Fruit fly (Drosophila melanogaster) whole organism, embryonic: ENCODE measurements around the gene HtrA2.

Source experiments
- Atf-2 ChIP-seq: fragments of 200-800 bp; sonication (Bioruptor generic); optimal IDR thresholded peaks from 2 replicates; lab custom pipeline; 2016; ENCODE audit warnings: missing biosample characterization, missing genetic modification characterization
- CG10267 ChIP-seq: fragments of 200-800 bp; sonication (Bioruptor generic); optimal IDR thresholded peaks from 2 replicates; lab custom pipeline; 2018; ENCODE audit warnings: missing biosample characterization, mild to moderate bottlenecking, missing genetic modification characterization, moderate library complexity
- CG11560 ChIP-seq: fragments of 200-800 bp; sonication (Bioruptor generic); IDR thresholded peaks from 3 replicates; pipeline ENCODE4 v1.3.6; 2022; ENCODE audit warnings: missing biosample characterization, missing genetic modification characterization
- CG12071 ChIP-seq: fragments of 200-800 bp; sonication (Bioruptor generic); optimal IDR thresholded peaks from 3 replicates; lab custom pipeline; 2018; ENCODE audit warnings: missing biosample characterization, mild to moderate bottlenecking, missing genetic modification characterization
- CG12104 ChIP-seq: fragments of 200-800 bp; sonication (Bioruptor generic); optimal IDR thresholded peaks from 3 replicates; lab custom pipeline; 2016; ENCODE audit warnings: missing biosample characterization, missing genetic modification characterization
- CG13123 ChIP-seq: fragments of 200-800 bp; sonication (Bioruptor generic); optimal IDR thresholded peaks from 2 replicates; lab custom pipeline; 2016; ENCODE audit warnings: missing biosample characterization, missing genetic modification characterization
- CG1529 ChIP-seq: fragments of 200-800 bp; sonication (Bioruptor generic); optimal IDR thresholded peaks from 3 replicates; lab custom pipeline; 2018; ENCODE audit warnings: missing biosample characterization, missing genetic modification characterization
- CG18619 ChIP-seq: fragments of 200-800 bp; sonication (Bioruptor generic); optimal IDR thresholded peaks from 3 replicates; lab custom pipeline; 2017; ENCODE audit warnings: missing biosample characterization, mild to moderate bottlenecking, missing genetic modification characterization
- CG2120 ChIP-seq: fragments of 200-800 bp; sonication (Bioruptor generic); optimal IDR thresholded peaks from 3 replicates; lab custom pipeline; 2016; ENCODE audit warnings: missing biosample characterization, missing genetic modification characterization
- CG2875 ChIP-seq: fragments of 200-800 bp; sonication (Bioruptor generic); optimal IDR thresholded peaks from 2 replicates; lab custom pipeline; 2017; ENCODE audit warnings: missing biosample characterization, mild to moderate bottlenecking, missing genetic modification characterization, missing genetic modification reagents
- CG30431 ChIP-seq: fragments of 200-800 bp; sonication (Bioruptor generic); optimal IDR thresholded peaks from 2 replicates; lab custom pipeline; 2017; ENCODE audit warnings: missing biosample characterization, missing genetic modification characterization
- CG33557 ChIP-seq: fragments of 200-800 bp; sonication (Bioruptor generic); optimal IDR thresholded peaks from 2 replicates; lab custom pipeline; 2019; ENCODE audit warnings: missing biosample characterization, mild to moderate bottlenecking, missing genetic modification characterization, moderate library complexity
- CG3847 ChIP-seq: fragments of 200-800 bp; sonication (Bioruptor generic); IDR thresholded peaks from 2 replicates; pipeline ENCODE4 v1.3.6; 2022; ENCODE audit warnings: missing biosample characterization, missing genetic modification characterization
- CG6689 ChIP-seq: fragments of 200-800 bp; sonication (Bioruptor generic); IDR thresholded peaks from 2 replicates; pipeline ENCODE4 v1.3.6; 2022; ENCODE audit warnings: missing biosample characterization, missing genetic modification characterization
- CG7271 ChIP-seq: fragments of 200-800 bp; sonication (Bioruptor generic); optimal IDR thresholded peaks from 2 replicates; lab custom pipeline; 2018; ENCODE audit warnings: missing biosample characterization, mild to moderate bottlenecking, missing genetic modification characterization, moderate library complexity
- CG7928 ChIP-seq: fragments of 200-800 bp; sonication (Bioruptor generic); optimal IDR thresholded peaks from 2 replicates; lab custom pipeline; 2017; ENCODE audit warnings: missing biosample characterization, mild to moderate bottlenecking, missing genetic modification characterization
- CG7963 ChIP-seq: fragments of 200-800 bp; sonication (Bioruptor generic); IDR thresholded peaks from 3 replicates; pipeline ENCODE4 v1.3.6; 2022; ENCODE audit warnings: missing biosample characterization, missing genetic modification characterization; ENCODE audit not compliant: partially characterized antibody
- CG9932 ChIP-seq: fragments of 200-800 bp; sonication (Bioruptor generic); IDR thresholded peaks from 2 replicates; pipeline ENCODE4 v1.3.6; 2022; ENCODE audit warnings: missing biosample characterization, missing genetic modification characterization
- E2f2 ChIP-seq: fragments of 200-800 bp; sonication (Bioruptor generic); IDR thresholded peaks from 2 replicates; pipeline ENCODE4 v1.3.6; 2022; ENCODE audit warnings: missing biosample characterization, missing genetic modification characterization
- Ets65A ChIP-seq: fragments of 200-800 bp; sonication (Bioruptor generic); peaks from one replicate; lab custom pipeline; 2016; ENCODE audit warnings: missing biosample characterization, missing genetic modification characterization
- HmgD ChIP-seq: fragments of 200-800 bp; sonication (Bioruptor generic); optimal IDR thresholded peaks from 3 replicates; lab custom pipeline; 2016; ENCODE audit warnings: missing biosample characterization, missing genetic modification characterization
- Mes4 ChIP-seq: fragments of 200-800 bp; sonication (Bioruptor generic); optimal IDR thresholded peaks from 2 replicates; lab custom pipeline; 2016; ENCODE audit warnings: missing biosample characterization, missing genetic modification characterization
- Optix ChIP-seq: fragments of 200-800 bp; sonication (Bioruptor generic); IDR thresholded peaks from 3 replicates; pipeline ENCODE4 v1.3.6; 2022; ENCODE audit warnings: missing biosample characterization, missing genetic modification characterization
- Poxn ChIP-seq: fragments of 200-800 bp; sonication (Bioruptor generic); IDR thresholded peaks from 2 replicates; pipeline ENCODE4 v1.3.6; 2022; ENCODE audit warnings: missing biosample characterization, missing genetic modification characterization
- Sox102F ChIP-seq: fragments of 200-800 bp; sonication (Bioruptor generic); optimal IDR thresholded peaks from 2 replicates; lab custom pipeline; 2018; ENCODE audit warnings: missing biosample characterization, mild to moderate bottlenecking, missing genetic modification characterization, moderate library complexity
- Spps ChIP-seq: fragments of 200-800 bp; sonication (Bioruptor generic); optimal IDR thresholded peaks from 2 replicates; lab custom pipeline; 2018; ENCODE audit warnings: missing biosample characterization, mild to moderate bottlenecking, missing genetic modification characterization
- Stat92E ChIP-seq, 3 experiments: fragments of >200 bp in 2 of 3; fragments of 200-800 bp in 1 of 3; sonication (Bioruptor generic) in 1 of 3; optimal IDR thresholded peaks; 2 replicates each; lab custom pipeline; 2017 to 2019; ENCODE audit warnings: missing biosample characterization in 3 of 3, missing genetic modification characterization in 3 of 3, mild to moderate bottlenecking in 1 of 3, moderate library complexity in 1 of 3
- Vsx1 ChIP-seq: fragments of 200-800 bp; sonication (Bioruptor generic); optimal IDR thresholded peaks from 2 replicates; lab custom pipeline; 2017; ENCODE audit warnings: missing biosample characterization, mild to moderate bottlenecking, missing genetic modification characterization, missing genetic modification reagents
- ab ChIP-seq: fragments of 200-800 bp; sonication (Bioruptor generic); optimal IDR thresholded peaks from 2 replicates; lab custom pipeline; 2016; ENCODE audit warnings: missing biosample characterization, missing genetic modification characterization
- amos ChIP-seq: fragments of 200-800 bp; sonication (Bioruptor generic); IDR thresholded peaks from 2 replicates; pipeline ENCODE4 v1.3.6; 2022; ENCODE audit warnings: missing biosample characterization, missing genetic modification characterization; ENCODE audit not compliant: partially characterized antibody
- aop ChIP-seq: fragments of 200-800 bp; sonication (Bioruptor generic); IDR thresholded peaks from 2 replicates; pipeline ENCODE4 v1.3.6; 2022; ENCODE audit warnings: missing biosample characterization, missing genetic modification characterization
- bab2 ChIP-seq: fragments of 200-800 bp; sonication (Bioruptor generic); optimal IDR thresholded peaks from 2 replicates; lab custom pipeline; 2016; ENCODE audit warnings: missing biosample characterization, missing genetic modification characterization
- cwo ChIP-seq: fragments of 200-800 bp; sonication (Bioruptor generic); optimal IDR thresholded peaks from 3 replicates; lab custom pipeline; 2017; ENCODE audit warnings: missing biosample characterization, missing genetic modification characterization, mild to moderate bottlenecking, moderate library complexity, missing genetic modification reagents
- dm ChIP-seq: fragments of 200-800 bp; sonication (Bioruptor generic); optimal IDR thresholded peaks from 3 replicates; lab custom pipeline; 2016; ENCODE audit warnings: missing biosample characterization, missing genetic modification characterization
- dysf ChIP-seq: fragments of 200-800 bp; sonication (Bioruptor generic); IDR thresholded peaks from 3 replicates; pipeline ENCODE4 v1.3.6; 2022; ENCODE audit warnings: missing biosample characterization, missing genetic modification characterization
- fd3F ChIP-seq: fragments of 200-800 bp; sonication (Bioruptor generic); optimal IDR thresholded peaks from 2 replicates; lab custom pipeline; 2018; ENCODE audit warnings: missing biosample characterization, mild to moderate bottlenecking, missing genetic modification characterization, moderate library complexity
- fd64A ChIP-seq: fragments of 200-800 bp; sonication (Bioruptor generic); optimal IDR thresholded peaks from 3 replicates; lab custom pipeline; 2018; ENCODE audit warnings: missing biosample characterization, mild to moderate bottlenecking, missing genetic modification characterization
- fu2 ChIP-seq: fragments of 200-800 bp; sonication (Bioruptor generic); optimal IDR thresholded peaks from 2 replicates; lab custom pipeline; 2016; ENCODE audit warnings: missing biosample characterization, missing genetic modification characterization
- ham ChIP-seq: fragments of 200-800 bp; sonication (Bioruptor generic); IDR thresholded peaks from 2 replicates; pipeline ENCODE4 v1.3.6; 2022; ENCODE audit warnings: missing biosample characterization, missing genetic modification characterization
- lov ChIP-seq, 2 experiments: fragments of 200-800 bp in 1 of 2; fragments of >200 bp in 1 of 2; sonication (Bioruptor generic) in 1 of 2; IDR thresholded peaks in 1 of 2; optimal IDR thresholded peaks in 1 of 2; 2 replicates in 1 of 2; 3 replicates in 1 of 2; pipeline versions ENCODE4 v1.3.6 to Lab custom; 2017 to 2022; ENCODE audit warnings: missing biosample characterization in 1 of 2, missing genetic modification characterization in 1 of 2
- mam ChIP-seq: fragments of 200-800 bp; sonication (Bioruptor generic); optimal IDR thresholded peaks from 3 replicates; lab custom pipeline; 2016; ENCODE audit warnings: missing biosample characterization, missing genetic modification characterization
- mld ChIP-seq: fragments of 200-800 bp; sonication (Bioruptor generic); IDR thresholded peaks from 3 replicates; pipeline ENCODE4 v1.3.6; 2022; ENCODE audit warnings: missing biosample characterization, missing genetic modification characterization; ENCODE audit not compliant: partially characterized antibody
- repo ChIP-seq: fragments of 200-800 bp; sonication (Bioruptor generic); optimal IDR thresholded peaks from 2 replicates; lab custom pipeline; 2016; ENCODE audit warnings: missing biosample characterization, missing genetic modification characterization
- rib ChIP-seq: fragments of 200-800 bp; sonication (Bioruptor generic); IDR thresholded peaks from 2 replicates; pipeline ENCODE4 v1.3.6; 2022; ENCODE audit warnings: missing biosample characterization, missing genetic modification characterization
- slbo ChIP-seq: fragments of 200-800 bp; sonication (Bioruptor generic); IDR thresholded peaks from 2 replicates; pipeline ENCODE4 v1.3.6; 2022; ENCODE audit warnings: missing biosample characterization, missing genetic modification characterization
- sna ChIP-seq: fragments of 200-800 bp; sonication (Bioruptor generic); IDR thresholded peaks from 2 replicates; pipeline ENCODE4 v1.3.6; 2022; ENCODE audit warnings: missing biosample characterization, missing genetic modification characterization; ENCODE audit not compliant: partially characterized antibody
- so ChIP-seq: fragments of 200-800 bp; sonication (Bioruptor generic); IDR thresholded peaks from 3 replicates; pipeline ENCODE4 v1.3.6; 2022; ENCODE audit warnings: missing biosample characterization, missing genetic modification characterization
- ssp ChIP-seq: fragments of 200-800 bp; sonication (Bioruptor generic); IDR thresholded peaks from 2 replicates; pipeline ENCODE4 v1.3.6; 2022; ENCODE audit warnings: missing biosample characterization, missing genetic modification characterization
- unc-4 ChIP-seq: fragments of 200-800 bp; sonication (Bioruptor generic); IDR thresholded peaks from 2 replicates; pipeline ENCODE4 v1.3.6; 2022; ENCODE audit warnings: missing biosample characterization, missing genetic modification characterization; ENCODE audit not compliant: partially characterized antibody
- wor ChIP-seq: fragments of 200-800 bp; sonication (Bioruptor generic); IDR thresholded peaks from 2 replicates; pipeline ENCODE4 v1.3.6; 2022; ENCODE audit warnings: missing biosample characterization, missing genetic modification characterization

The HtrA2 gene

dm6 chr3R:14476273-14476672, 35.2 kb downstream of the HtrA2 start (continued):
- no peak for TF ChIP-seq lov (optimal IDR thresholded peaks at IDR 0.05; lab: Kevin White, UChicago)
- 0 out of 3 replicates have a peak, but pooled peaks have one; percentile 49 for TF ChIP-seq lov (GFP tag; IDR thresholded peaks at IDR 0.05; lab: Robert Waterston, UW)
- TF ChIP-seq CG3847: peak; percentile 53
- peak; percentile 53 for TF ChIP-seq Vsx1 (GFP tag; lab: Kevin White, UChicago)
- no peak for TF ChIP-seq amos (GFP tag; lab: Robert Waterston, UW)
- TF ChIP-seq CG12104 (GFP tag; lab: Kevin White, UChicago): no peak
- peak; percentile 41 for TF ChIP-seq CG2120 (GFP tag; lab: Kevin White, UChicago)
- TF ChIP-seq CG33557 (GFP tag; lab: Kevin White, UChicago): no peak
- TF ChIP-seq Stat92E (GFP tag; optimal IDR thresholded peaks at IDR 0.05; lab: Kevin White, UChicago): no peak
- TF ChIP-seq HmgD (GFP tag; lab: Kevin White, UChicago): peak; percentile 70
- peak; percentile 47 for TF ChIP-seq fd3F (GFP tag; lab: Kevin White, UChicago)
- TF ChIP-seq Poxn (GFP tag; lab: Robert Waterston, UW): no peak
- TF ChIP-seq CG7963 (GFP tag; lab: Robert Waterston, UW): no peak
- peak; percentile 39 for TF ChIP-seq CG18619 (GFP tag; lab: Kevin White, UChicago)
- no peak for TF ChIP-seq CG13123
- peak; percentile 56 for TF ChIP-seq repo
- TF ChIP-seq wor: 0 out of 2 replicates have a peak, but pooled peaks have one; percentile 17
- no peak for TF ChIP-seq sna (GFP tag; lab: Robert Waterston, UW)
- peak; percentile 33 for TF ChIP-seq Mes4 (GFP tag; lab: Kevin White, UChicago)
- TF ChIP-seq dysf: peak; percentile 88
- TF ChIP-seq rib (GFP tag; lab: Robert Waterston, UW): no peak
- no peak for TF ChIP-seq CG7271 (tag; lab: Kevin White, UChicago)
- TF ChIP-seq slbo (GFP tag; lab: Robert Waterston, UW): peak; percentile 76
- TF ChIP-seq CG11560 (tag; lab: Robert Waterston, UW): peak; percentile 57; the same call in 1 of the 3 replicates
- peak; percentile 64 for TF ChIP-seq bab2 (GFP tag; lab: Kevin White, UChicago)
- peak; percentile 26 for TF ChIP-seq fd64A (GFP tag; lab: Kevin White, UChicago)
- peak; percentile 79 for TF ChIP-seq Sox102F (GFP tag; lab: Kevin White, UChicago)
- TF ChIP-seq fu2 (GFP tag; lab: Kevin White, UChicago): peak; percentile 44
- peak; percentile 77 for TF ChIP-seq Optix (GFP tag; lab: Robert Waterston, UW)
- peak; percentile 55 for TF ChIP-seq Atf-2
- no peak for TF ChIP-seq Spps (tag; lab: Kevin White, UChicago)
- TF ChIP-seq unc-4 (GFP tag; lab: Robert Waterston, UW): no peak
- TF ChIP-seq CG7928 (GFP tag; lab: Kevin White, UChicago): peak; percentile 12
- peak; percentile 86 for TF ChIP-seq CG12071 (GFP tag; lab: Kevin White, UChicago)
- TF ChIP-seq CG1529 (GFP tag; lab: Kevin White, UChicago): peak; percentile 28
- 0 out of 2 replicates have a peak, but pooled peaks have one; percentile 24 for TF ChIP-seq CG9932 (GFP tag; lab: Robert Waterston, UW)
- TF ChIP-seq aop (GFP tag; lab: Robert Waterston, UW): no peak
- peak; percentile 27 for TF ChIP-seq cwo (GFP tag; lab: Kevin White, UChicago)
- no peak for TF ChIP-seq mld (GFP tag; lab: Robert Waterston, UW)
- TF ChIP-seq CG2875: peak; percentile 42
- peak; percentile 93 for TF ChIP-seq Ets65A
- TF ChIP-seq CG30431 (GFP tag; lab: Kevin White, UChicago): peak; percentile 31
- TF ChIP-seq ham (GFP tag; lab: Robert Waterston, UW): no peak
- TF ChIP-seq so: peak; percentile 78
- TF ChIP-seq ssp (GFP tag; lab: Robert Waterston, UW): peak; percentile 45; the same call in 1 of the 2 replicates
- TF ChIP-seq ab: no peak
- TF ChIP-seq mam: peak; percentile 54
- no peak for TF ChIP-seq dm (GFP tag; lab: Kevin White, UChicago)
- peak; percentile 56 for TF ChIP-seq E2f2 (GFP tag; lab: Robert Waterston, UW)
- peak; percentile 17 for TF ChIP-seq CG10267 (tag; lab: Kevin White, UChicago)
- peak; percentile 77 for TF ChIP-seq CG6689 (GFP tag; lab: Robert Waterston, UW)
